Fruit fly (Drosophila melanogaster) whole organism, pupa: ENCODE data around the gene tex.

Experiments
- CG14655 ChIP-seq: fragments of 200-800 bp; sonication (Bioruptor generic); optimal IDR thresholded peaks from 3 replicates; lab custom pipeline; 2017; ENCODE audit warnings: mild to moderate bottlenecking, missing biosample characterization, missing genetic modification reagents, missing genetic modification characterization
- CG17806 ChIP-seq: fragments of 200-800 bp; sonication (Bioruptor generic); optimal IDR thresholded peaks from 2 replicates; lab custom pipeline; 2018; ENCODE audit warnings: missing biosample characterization, mild to moderate bottlenecking, missing genetic modification characterization, moderate library complexity
- CG34367 ChIP-seq: fragments of 200-800 bp; sonication (Bioruptor generic); optimal IDR thresholded peaks from 2 replicates; lab custom pipeline; 2018; ENCODE audit warnings: missing biosample characterization, mild to moderate bottlenecking, missing genetic modification characterization
- EcR ChIP-seq: fragments of 200-800 bp; sonication (Bioruptor generic); optimal IDR thresholded peaks from 3 replicates; lab custom pipeline; 2019; ENCODE audit warnings: missing biosample characterization, missing genetic modification characterization, mild to moderate bottlenecking, moderate library complexity, missing genetic modification reagents
- gl ChIP-seq: fragments of 200-800 bp; sonication (Bioruptor generic); optimal IDR thresholded peaks from 2 replicates; lab custom pipeline; 2018; ENCODE audit warnings: missing biosample characterization, mild to moderate bottlenecking, missing genetic modification characterization
- rn ChIP-seq: fragments of 200-800 bp; sonication (Bioruptor generic); IDR thresholded peaks from 2 replicates; pipeline ENCODE4 v1.3.6; 2022; ENCODE audit warnings: missing biosample characterization, missing genetic modification characterization

DNA sequence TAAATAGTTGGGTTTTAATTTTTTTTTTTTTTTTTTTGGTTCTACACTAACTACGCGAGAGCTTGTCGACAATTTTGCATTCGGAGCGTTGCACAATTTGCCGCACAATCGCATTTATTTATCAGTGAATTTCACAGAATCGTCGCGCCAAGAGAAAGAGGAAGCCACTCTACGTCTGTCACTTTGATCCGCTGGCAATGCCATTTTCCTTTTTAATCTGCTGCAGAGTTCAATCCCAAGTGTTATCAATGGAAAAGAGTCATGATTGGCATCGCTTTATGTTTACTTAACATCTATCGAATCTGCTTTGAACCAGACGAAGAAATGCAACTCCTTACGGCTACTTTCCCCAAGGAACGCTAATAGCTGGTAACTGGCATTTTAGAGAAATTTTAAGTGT is 21.2 kb upstream of the tex start:
- TF ChIP-seq EcR (GFP tag; lab: Kevin White, UChicago) (peak; percentile 16), CG17806 (tag; lab: Kevin White, UChicago) (no peak), gl (tag; lab: Kevin White, UChicago) (no peak), CG34367 (no peak), CG14655 (GFP tag; lab: Kevin White, UChicago) (no peak), rn (no peak)
